Worm (Caenorhabditis elegans): ENCODE measurements around the gene F36A4.1.

Gene F36A4.1

ce11 chrIV:4301202-4301601, 28.9 kb downstream of the F36A4.1 start, which contains the start of gene lgc-22:
Gene lgc-22 (plus strand): TSS chrIV:4301306.
- TF ChIP-seq lin-11 (tag; optimal IDR thresholded peaks at IDR 0.05), result no peak
- TF ChIP-seq ceh-9 (tag; optimal IDR thresholded peaks at IDR 0.05), result no peak
- no peak for TF ChIP-seq ama-1 (optimal IDR thresholded peaks at IDR 0.05)
- no peak for TF ChIP-seq sdc-2 (tag; optimal IDR thresholded peaks at IDR 0.05)
- no peak for TF ChIP-seq npax-4 (tag; optimal IDR thresholded peaks at IDR 0.05)
- TF ChIP-seq pha-2 (tag; optimal IDR thresholded peaks at IDR 0.05), result no peak
- TF ChIP-seq madf-2 (tag; optimal IDR thresholded peaks at IDR 0.05), result no peak
- TF ChIP-seq odd-2 (tag; optimal IDR thresholded peaks at IDR 0.05), result no peak
- no peak for TF ChIP-seq gmeb-2 (tag; optimal IDR thresholded peaks at IDR 0.05)
- no peak for TF ChIP-seq ceh-19 (GFP tag; optimal IDR thresholded peaks at IDR 0.05)
- TF ChIP-seq ceh-2 (tag; optimal IDR thresholded peaks at IDR 0.05), result no peak
- TF ChIP-seq ceh-6 (GFP tag; optimal IDR thresholded peaks at IDR 0.05), result no peak
- TF ChIP-seq ceh-22 (tag; optimal IDR thresholded peaks at IDR 0.05), result no peak

ce11 chrIV:4306317-4306716, 34.0 kb downstream of the F36A4.1 start:
- no peak for TF ChIP-seq nfya-1 (tag; optimal IDR thresholded peaks at IDR 0.05)
- TF ChIP-seq ahr-1 (tag; optimal IDR thresholded peaks at IDR 0.05), result no peak
- no peak for TF ChIP-seq ceh-6 (GFP tag; optimal IDR thresholded peaks at IDR 0.05)
- TF ChIP-seq fax-1 (tag; optimal IDR thresholded peaks at IDR 0.05), result no peak
- TF ChIP-seq hlh-15 (tag; optimal IDR thresholded peaks at IDR 0.05), result no peak
- TF ChIP-seq pros-1 (tag; optimal IDR thresholded peaks at IDR 0.05), result no peak
- TF ChIP-seq eyg-1 (tag; optimal IDR thresholded peaks at IDR 0.05), result no peak
- no peak for TF ChIP-seq hlh-13 (GFP tag; optimal IDR thresholded peaks at IDR 0.05)
- no peak for TF ChIP-seq K02D7.2 (tag; optimal IDR thresholded peaks at IDR 0.05)
- TF ChIP-seq mec-3 (tag; optimal IDR thresholded peaks at IDR 0.05; ENCODE audit: borderline replicate concordance), result no peak
- TF ChIP-seq ceh-24 (tag; optimal IDR thresholded peaks at IDR 0.05), result no peak
- TF ChIP-seq ceh-22 (tag; optimal IDR thresholded peaks at IDR 0.05), result no peak
- no peak for TF ChIP-seq npax-4 (tag; optimal IDR thresholded peaks at IDR 0.05)
- TF ChIP-seq sox-2 (GFP tag; IDR thresholded peaks at IDR 0.05), result no peak
- no peak for TF ChIP-seq syd-9 (tag; optimal IDR thresholded peaks at IDR 0.05)
- TF ChIP-seq pha-2 (tag; optimal IDR thresholded peaks at IDR 0.05), result no peak
- TF ChIP-seq sdc-2 (tag; optimal IDR thresholded peaks at IDR 0.05), result no peak

DNA sequence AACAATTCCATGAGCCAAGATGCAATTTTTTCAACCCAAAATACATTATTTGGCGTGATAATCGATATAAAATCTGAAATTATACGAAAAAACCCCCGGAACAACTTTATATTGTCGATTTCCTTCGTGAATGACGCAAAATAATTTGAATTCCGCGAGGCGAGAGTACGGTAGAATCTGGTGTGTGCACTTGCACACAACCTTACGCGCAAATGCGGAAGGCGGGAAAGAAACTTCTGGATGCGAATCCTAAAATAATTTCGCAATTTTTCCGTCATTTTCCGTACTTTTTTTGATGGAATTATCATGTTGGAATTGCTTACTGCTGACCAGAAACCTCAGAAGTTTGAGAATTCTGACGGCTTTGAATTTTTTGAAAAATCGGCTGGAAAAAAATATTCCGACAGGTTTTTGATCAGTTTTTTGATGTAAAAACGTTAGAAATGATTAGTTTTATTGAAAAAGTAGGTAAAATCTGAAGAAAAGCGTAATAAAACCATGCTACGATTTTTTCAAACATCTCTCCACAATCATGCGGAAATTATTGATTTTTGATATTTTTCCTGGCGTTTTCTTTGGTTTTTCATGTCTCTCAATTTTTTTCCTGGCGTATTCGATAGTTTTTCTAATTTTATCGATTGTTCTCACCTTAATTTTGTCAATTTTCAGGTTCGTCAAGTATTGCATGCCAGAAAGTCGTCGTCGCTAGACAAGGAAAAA, 35.1 kb downstream of the F36A4.1 start, which contains the start of gene set-9:
Gene set-9 (plus strand): TSS at position 670 of the 720 bp plus-strand sequence.
- TF ChIP-seq ceh-34 (tag; optimal IDR thresholded peaks at IDR 0.05), result no peak
- no peak for TF ChIP-seq hlh-30 (tag; optimal IDR thresholded peaks at IDR 0.05; ENCODE audit: insufficient read depth)
- no peak for TF ChIP-seq hlh-13 (GFP tag; optimal IDR thresholded peaks at IDR 0.05)
- no peak for TF ChIP-seq pax-1 (tag; optimal IDR thresholded peaks at IDR 0.05)
- no peak for TF ChIP-seq ceh-9 (tag; optimal IDR thresholded peaks at IDR 0.05)
- TF ChIP-seq ceh-6 (GFP tag; optimal IDR thresholded peaks at IDR 0.05), result no peak
- TF ChIP-seq nhr-11 (tag; optimal IDR thresholded peaks at IDR 0.05), result no peak
- no peak for TF ChIP-seq fkh-6 (tag; optimal IDR thresholded peaks at IDR 0.05)
- no peak for TF ChIP-seq gmeb-2 (tag; optimal IDR thresholded peaks at IDR 0.05)
- TF ChIP-seq zip-5 (tag; optimal IDR thresholded peaks at IDR 0.05), result no peak
- TF ChIP-seq sox-4 (tag; optimal IDR thresholded peaks at IDR 0.05), result no peak
- TF ChIP-seq ceh-48 (tag; optimal IDR thresholded peaks at IDR 0.05), result no peak
- TF ChIP-seq mec-3 (tag; optimal IDR thresholded peaks at IDR 0.05; ENCODE audit: borderline replicate concordance), result no peak
- TF ChIP-seq unc-3 (GFP tag; conservative IDR thresholded peaks at IDR 0.05), result no peak
- TF ChIP-seq unc-3 (tag; optimal IDR thresholded peaks at IDR 0.05), result no peak

ce11 chrIV:4316813-4317408, 44.6 kb downstream of the F36A4.1 start, which contains the start of gene Y24D9B.1:
Gene Y24D9B.1 (plus strand): TSS chrIV:4317358.
- TF ChIP-seq pha-2 (tag; optimal IDR thresholded peaks at IDR 0.05) (no peak), ceh-22 (tag; optimal IDR thresholded peaks at IDR 0.05) (no peak), ceh-18 (tag; optimal IDR thresholded peaks at IDR 0.05) (no peak), eyg-1 (tag; optimal IDR thresholded peaks at IDR 0.05) (no peak), unc-86 (tag; optimal IDR thresholded peaks at IDR 0.05) (no peak), pat-9 (tag; optimal IDR thresholded peaks at IDR 0.05) (no peak), T23F11.4 (GFP tag; optimal IDR thresholded peaks at IDR 0.05) (no peak), che-1 (tag; optimal IDR thresholded peaks at IDR 0.05) (no peak)
